Worm (Caenorhabditis elegans) whole organism, L2 larva: ENCODE results near the gene F31A3.5.
A peak's percentile ranks its signal among the peaks of the same experiment; 100 is the strongest.

Experiments
- C34F6.9 ChIP-seq: fragments of 150-350 bp; optimal IDR thresholded peaks from 2 replicates; lab custom pipeline; 2014; ENCODE audit warnings: missing biosample characterization, missing genetic modification characterization
- F13H6.1 ChIP-seq: sonication (generic microtip); optimal IDR thresholded peaks from 2 replicates; lab custom pipeline; 2016; ENCODE audit warnings: missing genetic modification characterization, missing compliant biosample characterization
- R02D3.7 ChIP-seq: fragments of 150-350 bp; optimal IDR thresholded peaks from 2 replicates; lab custom pipeline; 2014; ENCODE audit warnings: missing biosample characterization, missing genetic modification characterization
- ZK546.5 ChIP-seq: sonication (generic microtip); optimal IDR thresholded peaks from 2 replicates; lab custom pipeline; 2017; ENCODE audit warnings: missing biosample characterization, missing genetic modification characterization
- alr-1 ChIP-seq: fragments of 150-350 bp; optimal IDR thresholded peaks from 2 replicates; lab custom pipeline; 2014; ENCODE audit warnings: missing biosample characterization, missing genetic modification characterization
- aly-2 ChIP-seq: fragments of 150-350 bp; optimal IDR thresholded peaks from 2 replicates; lab custom pipeline; 2014; ENCODE audit warnings: missing biosample characterization, missing genetic modification characterization
- ama-1 ChIP-seq: fragments of 150-350 bp; optimal IDR thresholded peaks from 2 replicates; lab custom pipeline; 2018; ENCODE audit warnings: inconsistent platforms
- ceh-82 ChIP-seq: fragments of 150-350 bp; optimal IDR thresholded peaks from 2 replicates; lab custom pipeline; 2014; ENCODE audit warnings: missing biosample characterization, missing genetic modification characterization
- crh-2 ChIP-seq: sonication (generic microtip); optimal IDR thresholded peaks from 2 replicates; lab custom pipeline; 2017; ENCODE audit warnings: missing biosample characterization, missing genetic modification characterization
- dmd-4 ChIP-seq: sonication (generic microtip); optimal IDR thresholded peaks from 2 replicates; lab custom pipeline; 2017; ENCODE audit warnings: missing biosample characterization, missing genetic modification characterization
- egl-27 ChIP-seq: sonication (generic microtip); optimal IDR thresholded peaks from 3 replicates; lab custom pipeline; 2017; ENCODE audit warnings: missing biosample characterization, missing genetic modification reagents, missing genetic modification characterization
- elt-3 ChIP-seq: sonication (generic microtip); optimal IDR thresholded peaks from 2 replicates; lab custom pipeline; 2017; ENCODE audit warnings: missing biosample characterization, missing genetic modification characterization
- fos-1 ChIP-seq: fragments of 150-350 bp; optimal IDR thresholded peaks from 2 replicates; lab custom pipeline; 2014; ENCODE audit warnings: missing biosample characterization, missing genetic modification characterization
- gmeb-1 ChIP-seq: fragments of 150-350 bp; optimal IDR thresholded peaks from 2 replicates; lab custom pipeline; 2014; ENCODE audit warnings: missing biosample characterization, missing genetic modification characterization
- lin-11 ChIP-seq: fragments of 150-350 bp; sonication (generic microtip); optimal IDR thresholded peaks from 2 replicates; lab custom pipeline; 2014; ENCODE audit warnings: missing biosample characterization, missing genetic modification characterization, inconsistent platforms, mixed read lengths
- lin-13 ChIP-seq: fragments of 150-350 bp; optimal IDR thresholded peaks from 2 replicates; lab custom pipeline; 2014; ENCODE audit warnings: missing biosample characterization, missing genetic modification reagents, missing genetic modification characterization
- lin-39 ChIP-seq: fragments of 150-350 bp; optimal IDR thresholded peaks from 2 replicates; lab custom pipeline; 2014; ENCODE audit warnings: missing biosample characterization, missing genetic modification reagents, missing genetic modification characterization
- lsy-2 ChIP-seq, 2 experiments: fragments of 150-350 bp in 1 of 2; sonication (generic microtip) in 1 of 2; optimal IDR thresholded peaks; 2 replicates each; lab custom pipeline; 2014 to 2017; ENCODE audit warnings: missing biosample characterization in 2 of 2, missing genetic modification characterization in 2 of 2
- mab-5 ChIP-seq: fragments of 150-350 bp; optimal IDR thresholded peaks from 2 replicates; lab custom pipeline; 2014; ENCODE audit warnings: missing biosample characterization, missing genetic modification characterization
- mbf-1 ChIP-seq: sonication (generic microtip); optimal IDR thresholded peaks from 2 replicates; lab custom pipeline; 2017; ENCODE audit warnings: missing biosample characterization, missing genetic modification characterization
- nhr-129 ChIP-seq: fragments of 150-350 bp; optimal IDR thresholded peaks from 2 replicates; lab custom pipeline; 2014; ENCODE audit warnings: missing biosample characterization, missing genetic modification characterization
- nhr-21 ChIP-seq: fragments of 150-350 bp; optimal IDR thresholded peaks from 2 replicates; lab custom pipeline; 2014; ENCODE audit warnings: missing biosample characterization, missing genetic modification characterization
- nhr-23 ChIP-seq: fragments of 150-350 bp; optimal IDR thresholded peaks from 2 replicates; lab custom pipeline; 2014; ENCODE audit warnings: missing biosample characterization, missing genetic modification reagents, missing genetic modification characterization
- nhr-25 ChIP-seq: fragments of 150-350 bp; sonication (generic microtip); optimal IDR thresholded peaks from 3 replicates; lab custom pipeline; 2014; ENCODE audit warnings: missing biosample characterization, missing genetic modification characterization
- nhr-6 ChIP-seq: fragments of 150-350 bp; optimal IDR thresholded peaks from 2 replicates; lab custom pipeline; 2014; ENCODE audit warnings: missing biosample characterization, missing genetic modification characterization
- nhr-77 ChIP-seq: fragments of 150-350 bp; optimal IDR thresholded peaks from 2 replicates; lab custom pipeline; 2014; ENCODE audit warnings: missing biosample characterization, missing genetic modification characterization
- sem-4 ChIP-seq: fragments of 150-350 bp; optimal IDR thresholded peaks from 2 replicates; lab custom pipeline; 2014; ENCODE audit warnings: missing biosample characterization, missing genetic modification reagents, missing genetic modification characterization
- skn-1 ChIP-seq: sonication (generic microtip); optimal IDR thresholded peaks from 2 replicates; lab custom pipeline; 2017; ENCODE audit warnings: missing biosample characterization, missing genetic modification characterization
- sma-3 ChIP-seq: sonication (generic microtip); optimal IDR thresholded peaks from 2 replicates; lab custom pipeline; 2016; ENCODE audit warnings: missing genetic modification reagents, missing genetic modification characterization, missing compliant biosample characterization
- sma-9 ChIP-seq, 2 experiments: fragments of 150-350 bp in 1 of 2; sonication (generic microtip) in 1 of 2; optimal IDR thresholded peaks; 2 replicates each; lab custom pipeline; 2014 to 2016; ENCODE audit warnings: missing genetic modification characterization in 2 of 2, mild to moderate bottlenecking in 1 of 2, missing biosample characterization in 1 of 2, missing compliant biosample characterization in 1 of 2, missing genetic modification reagents in 1 of 2, moderate library complexity in 1 of 2
- snpc-4 ChIP-seq: fragments of 150-350 bp; optimal IDR thresholded peaks from 2 replicates; lab custom pipeline; 2014; ENCODE audit warnings: missing biosample characterization, missing genetic modification characterization
- unc-55 ChIP-seq: fragments of 150-350 bp; sonication (generic microtip); optimal IDR thresholded peaks from 3 replicates; lab custom pipeline; 2014; ENCODE audit warnings: missing biosample characterization, missing genetic modification reagents, missing genetic modification characterization
- zag-1 ChIP-seq: fragments of 150-350 bp; optimal IDR thresholded peaks from 2 replicates; lab custom pipeline; 2014; ENCODE audit warnings: missing biosample characterization, missing genetic modification characterization
- ztf-1 ChIP-seq: fragments of 200-800 bp; sonication (Bioruptor generic); conservative IDR thresholded peaks from 2 replicates; pipeline ENCODE4 v1.3.6; 2022; ENCODE audit warnings: missing genetic modification characterization, missing compliant biosample characterization
- ztf-4 ChIP-seq: fragments of 150-350 bp; optimal IDR thresholded peaks from 2 replicates; lab custom pipeline; 2014; ENCODE audit warnings: missing biosample characterization, missing genetic modification characterization

The F31A3.5 gene

ce11 chrX:17563411-17563810 lies at the start of gene F31A3.5:
Gene F31A3.5 (minus strand): TSS chrX:17563610.
- TF ChIP-seq R02D3.7 (tag; lab: Kevin White, UChicago): no peak
- no peak for TF ChIP-seq mab-5
- no peak for TF ChIP-seq nhr-77
- TF ChIP-seq zag-1: no peak
- TF ChIP-seq nhr-23: no peak
- TF ChIP-seq dmd-4 (tag; lab: Kevin White, UChicago): no peak
- no peak for TF ChIP-seq skn-1 (tag; lab: Kevin White, UChicago)
- TF ChIP-seq alr-1 (tag; lab: Kevin White, UChicago): no peak
- TF ChIP-seq elt-3 (tag; lab: Kevin White, UChicago): no peak
- no peak for TF ChIP-seq C34F6.9 (tag; lab: Kevin White, UChicago)
- no peak for TF ChIP-seq sma-3 (GFP tag; lab: Kevin White, UChicago)
- TF ChIP-seq ztf-1 (GFP tag; lab: Robert Waterston, UW): no peak

ce11 chrX:17613024-17613423 lies 49.6 kb upstream of the F31A3.5 start:
- TF ChIP-seq ama-1 (lab: Kevin White, UChicago): no peak
- no peak for TF ChIP-seq egl-27 (tag; lab: Kevin White, UChicago)
- TF ChIP-seq lin-11 (tag; lab: Kevin White, UChicago): no peak
- TF ChIP-seq lin-39 (tag; lab: Kevin White, UChicago): no peak
- TF ChIP-seq ztf-4 (tag; lab: Kevin White, UChicago): no peak
- TF ChIP-seq snpc-4 (tag; lab: Kevin White, UChicago): no peak
- TF ChIP-seq aly-2 (tag; lab: Kevin White, UChicago): no peak
- no peak for TF ChIP-seq C34F6.9 (tag; lab: Kevin White, UChicago)
- no peak for TF ChIP-seq crh-2 (tag; lab: Kevin White, UChicago)
- no peak for TF ChIP-seq ZK546.5 (tag; lab: Kevin White, UChicago)
- TF ChIP-seq lsy-2 (tag; optimal IDR thresholded peaks at IDR 0.05; lab: Kevin White, UChicago): no peak
- no peak for TF ChIP-seq sem-4 (tag; lab: Kevin White, UChicago)
- TF ChIP-seq mbf-1 (tag; lab: Kevin White, UChicago): no peak

- peak; percentile 31 for TF ChIP-seq sma-9 (GFP tag; optimal IDR thresholded peaks at IDR 0.05; lab: Kevin White, UChicago)
- TF ChIP-seq sma-9 (tag; optimal IDR thresholded peaks at IDR 0.05; lab: Kevin White, UChicago): no peak
- peak in 1 of 2 experiments; percentile 28 for TF ChIP-seq lsy-2 (tag; optimal IDR thresholded peaks at IDR 0.05; lab: Kevin White, UChicago)
- TF ChIP-seq nhr-6 (tag; lab: Kevin White, UChicago): no peak
- peak; percentile 3 for TF ChIP-seq lin-13
- no peak for TF ChIP-seq elt-3 (tag; lab: Kevin White, UChicago)
- TF ChIP-seq nhr-129 (tag; lab: Kevin White, UChicago): peak; percentile 12
- TF ChIP-seq nhr-21 (tag; lab: Kevin White, UChicago): peak; percentile 23
- TF ChIP-seq sma-3 (GFP tag; lab: Kevin White, UChicago): peak; percentile 54
Measured at ce11 chrX:17611180-17611579, 47.8 kb upstream of the F31A3.5 start.

DNA sequence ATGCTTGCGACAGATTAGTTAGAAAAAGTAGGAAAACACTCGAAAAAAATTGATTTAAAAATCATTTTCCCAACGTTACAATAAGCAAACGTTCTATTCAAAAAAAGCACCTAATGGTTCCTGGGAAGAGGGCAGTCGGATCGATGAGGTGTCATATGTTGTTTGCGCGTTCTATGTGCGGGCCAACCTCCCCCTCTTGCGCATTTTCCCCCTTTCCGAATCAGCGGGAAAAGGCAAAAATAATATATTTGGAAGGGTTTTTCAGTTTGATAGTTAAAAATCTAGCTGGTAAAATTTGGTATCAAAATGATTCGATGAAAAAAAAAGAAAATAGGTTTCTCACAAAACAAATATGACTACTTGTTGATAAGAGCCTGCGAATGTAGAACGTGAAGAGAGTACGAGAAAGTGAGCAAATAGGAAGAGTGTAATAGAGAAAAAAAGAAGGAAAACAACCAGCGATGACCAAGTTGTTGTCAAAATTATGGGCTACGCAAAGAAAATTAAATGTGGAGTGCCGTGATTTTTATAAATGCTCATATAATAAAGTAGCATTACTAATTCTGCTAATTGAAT lies 47.1 kb upstream of the F31A3.5 start:
- TF ChIP-seq mab-5 (peak; percentile 11), unc-55 (GFP tag; lab: Kevin White, UChicago) (peak; percentile 73), gmeb-1 (tag; lab: Kevin White, UChicago) (peak; percentile 0), F13H6.1 (peak; percentile 35), C34F6.9 (tag; lab: Kevin White, UChicago) (peak; percentile 68), lsy-2 (tag; optimal IDR thresholded peaks at IDR 0.05; lab: Kevin White, UChicago) (peak in 1 of 2 experiments; percentile 82), fos-1 (tag; lab: Kevin White, UChicago) (peak; percentile 59), ceh-82 (no peak), lin-13 (peak; percentile 62), nhr-25 (tag; lab: Kevin White, UChicago) (peak; percentile 54), crh-2 (tag; lab: Kevin White, UChicago) (peak; percentile 71), sma-3 (GFP tag; lab: Kevin White, UChicago) (no peak), sma-9 (GFP tag; optimal IDR thresholded peaks at IDR 0.05; lab: Kevin White, UChicago) (peak; percentile 19), sma-9 (tag; optimal IDR thresholded peaks at IDR 0.05; lab: Kevin White, UChicago) (no peak), nhr-129 (tag; lab: Kevin White, UChicago) (peak; percentile 67), lin-11 (tag; lab: Kevin White, UChicago) (peak; percentile 16), ztf-4 (tag; lab: Kevin White, UChicago) (peak; percentile 10), nhr-21 (tag; lab: Kevin White, UChicago) (no peak), ama-1 (lab: Kevin White, UChicago) (no peak)
